Worm (Caenorhabditis elegans) whole organism, L4 larva: ENCODE measurements around the gene lhpp-1.

ENCODE experiments used
- egl-27 ChIP-seq: sonication (generic microtip); optimal IDR thresholded peaks from 3 replicates; lab custom pipeline; 2017; ENCODE audit warnings: missing biosample characterization, missing genetic modification reagents, missing genetic modification characterization
- lim-7 ChIP-seq: fragments of 200-800 bp; sonication (Bioruptor generic); IDR thresholded peaks from 2 replicates; pipeline ENCODE4 v1.3.6; 2022; ENCODE audit warnings: missing genetic modification characterization, missing compliant biosample characterization
- lin-39 ChIP-seq: fragments of 150-350 bp; optimal IDR thresholded peaks from 2 replicates; lab custom pipeline; 2014; ENCODE audit warnings: missing biosample characterization, missing genetic modification reagents, missing genetic modification characterization
- nhr-41 ChIP-seq: fragments of 200-800 bp; sonication (Bioruptor generic); IDR thresholded peaks from 2 replicates; pipeline ENCODE4 v1.3.6; 2022; ENCODE audit warnings: missing genetic modification reagents, missing genetic modification characterization, missing compliant biosample characterization
- nhr-48 ChIP-seq: sonication (generic microtip); optimal IDR thresholded peaks from 2 replicates; lab custom pipeline; 2016; ENCODE audit warnings: mild to moderate bottlenecking, missing genetic modification characterization, missing compliant biosample characterization
- unc-39 ChIP-seq: sonication (generic microtip); optimal IDR thresholded peaks from 2 replicates; lab custom pipeline; 2017; ENCODE audit warnings: missing biosample characterization, missing genetic modification characterization

ce11 chrV:12120381-12120780 is 8.8 kb upstream of the lhpp-1 start, which contains the start of gene C13C4.7:
- TF ChIP-seq nhr-48 = no peak
- TF ChIP-seq egl-27 (tag; lab: Kevin White, UChicago) = no peak
- TF ChIP-seq lin-39 (tag; lab: Kevin White, UChicago) = no peak
- no peak for TF ChIP-seq lim-7 (GFP tag; lab: Robert Waterston, UW)
- TF ChIP-seq unc-39 (tag; lab: Kevin White, UChicago) = no peak
- TF ChIP-seq nhr-41 = no peak
